Fruit fly (Drosophila melanogaster) whole organism: ENCODE data around the gene CG13601.

Experiments used
- CG8478 ChIP-seq: fragments of >200 bp; optimal IDR thresholded peaks from 2 replicates; lab custom pipeline; 2018; ENCODE audit warnings: inconsistent platforms
- Dll ChIP-seq: fragments of >200 bp; optimal IDR thresholded peaks from 2 replicates; lab custom pipeline; 2017
- EcR ChIP-seq, 2 experiments: fragments of >200 bp; optimal IDR thresholded peaks; 2 replicates each; lab custom pipeline; 2017; ENCODE audit warnings: missing biosample characterization in 2 of 2, missing genetic modification characterization in 2 of 2, missing genetic modification reagents in 2 of 2
- pan ChIP-seq: fragments of >200 bp; optimal IDR thresholded peaks from 2 replicates; lab custom pipeline; 2017
- psq ChIP-seq: fragments of >200 bp; optimal IDR thresholded peaks from 2 replicates; lab custom pipeline; 2017
- usp ChIP-seq: fragments of >200 bp; optimal IDR thresholded peaks from 2 replicates; lab custom pipeline; 2017; ENCODE audit warnings: missing biosample characterization, missing genetic modification characterization, mixed read lengths

Gene CG13601

dm6 chr3R:23927429-23927828 lies at the start of gene CG13601:
Gene CG13601, minus strand, starts transcription at chr3R:23927634.
- TF ChIP-seq psq (lab: Kevin White, UChicago), result no peak
- TF ChIP-seq usp (GFP tag; lab: Kevin White, UChicago), result no peak
- TF ChIP-seq Dll (lab: Kevin White, UChicago), result no peak
- no peak for TF ChIP-seq pan
- TF ChIP-seq EcR (GFP tag; optimal IDR thresholded peaks at IDR 0.05; lab: Kevin White, UChicago), result no peak
- TF ChIP-seq CG8478 (lab: Kevin White, UChicago), result no peak

dm6 chr3R:23971764-23972163 lies 44.3 kb upstream of the CG13601 start:
- TF ChIP-seq pan (no peak), psq (lab: Kevin White, UChicago) (no peak), Dll (lab: Kevin White, UChicago) (no peak), usp (GFP tag; lab: Kevin White, UChicago) (no peak), EcR (GFP tag; optimal IDR thresholded peaks at IDR 0.05; lab: Kevin White, UChicago) (no peak), CG8478 (lab: Kevin White, UChicago) (no peak)

- TF ChIP-seq CG8478 (lab: Kevin White, UChicago), result no peak
- no peak for TF ChIP-seq psq (lab: Kevin White, UChicago)
- no peak for TF ChIP-seq EcR (GFP tag; optimal IDR thresholded peaks at IDR 0.05; lab: Kevin White, UChicago)
- TF ChIP-seq usp (GFP tag; lab: Kevin White, UChicago), result no peak
- TF ChIP-seq pan, result no peak
- TF ChIP-seq Dll (lab: Kevin White, UChicago), result no peak
Observed at dm6 chr3R:23971208-23971607, 43.8 kb upstream of the CG13601 start.

- TF ChIP-seq pan, result no peak
- TF ChIP-seq Dll (lab: Kevin White, UChicago), result no peak
- no peak for TF ChIP-seq usp (GFP tag; lab: Kevin White, UChicago)
- no peak for TF ChIP-seq psq (lab: Kevin White, UChicago)
- TF ChIP-seq CG8478 (lab: Kevin White, UChicago), result no peak
- TF ChIP-seq EcR (GFP tag; optimal IDR thresholded peaks at IDR 0.05; lab: Kevin White, UChicago), result no peak
Observed at dm6 chr3R:23969449-23969848, 42.0 kb upstream of the CG13601 start.

dm6 chr3R:23964913-23965718 lies 37.7 kb upstream of the CG13601 start:
- TF ChIP-seq EcR (GFP tag; optimal IDR thresholded peaks at IDR 0.05; lab: Kevin White, UChicago), result no peak
- no peak for TF ChIP-seq Dll (lab: Kevin White, UChicago)
- no peak for TF ChIP-seq psq (lab: Kevin White, UChicago)
- no peak for TF ChIP-seq pan
- TF ChIP-seq CG8478 (lab: Kevin White, UChicago), result no peak
- TF ChIP-seq usp (GFP tag; lab: Kevin White, UChicago), result no peak

DNA sequence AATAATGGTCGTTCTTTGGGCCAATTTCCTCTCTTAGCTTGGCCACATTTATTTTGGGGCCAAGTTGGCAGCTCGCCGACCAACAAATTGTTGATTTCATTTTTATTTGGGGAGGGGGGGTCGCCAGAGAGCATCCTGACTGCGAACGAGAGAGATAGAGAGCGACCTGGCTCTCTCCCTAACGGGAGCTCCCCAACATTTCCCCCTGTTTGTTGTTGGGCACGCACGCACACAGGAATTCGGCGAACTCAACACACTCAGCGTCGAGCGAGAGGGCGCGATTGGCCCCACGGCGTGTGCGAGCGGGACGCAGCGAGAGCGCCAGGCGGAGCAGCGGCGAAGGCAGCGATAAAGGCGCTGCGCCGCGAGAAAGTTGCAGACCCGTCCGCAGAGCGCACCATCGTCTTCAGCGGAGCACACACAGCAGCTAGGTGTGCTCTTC lies 35.4 kb upstream of the CG13601 start, which contains the start of gene CG31140:
Gene CG31140 (plus strand): TSS at position 400 of the 442 bp plus-strand sequence.
- TF ChIP-seq CG8478 (lab: Kevin White, UChicago) (peak; percentile 59), psq (lab: Kevin White, UChicago) (no peak)

- TF ChIP-seq EcR (GFP tag; optimal IDR thresholded peaks at IDR 0.05; lab: Kevin White, UChicago) (no peak), CG8478 (lab: Kevin White, UChicago) (no peak), usp (GFP tag; lab: Kevin White, UChicago) (no peak), pan (no peak), psq (lab: Kevin White, UChicago) (no peak), Dll (lab: Kevin White, UChicago) (no peak)
Observed at dm6 chr3R:23960865-23961264, 33.4 kb upstream of the CG13601 start.

DNA sequence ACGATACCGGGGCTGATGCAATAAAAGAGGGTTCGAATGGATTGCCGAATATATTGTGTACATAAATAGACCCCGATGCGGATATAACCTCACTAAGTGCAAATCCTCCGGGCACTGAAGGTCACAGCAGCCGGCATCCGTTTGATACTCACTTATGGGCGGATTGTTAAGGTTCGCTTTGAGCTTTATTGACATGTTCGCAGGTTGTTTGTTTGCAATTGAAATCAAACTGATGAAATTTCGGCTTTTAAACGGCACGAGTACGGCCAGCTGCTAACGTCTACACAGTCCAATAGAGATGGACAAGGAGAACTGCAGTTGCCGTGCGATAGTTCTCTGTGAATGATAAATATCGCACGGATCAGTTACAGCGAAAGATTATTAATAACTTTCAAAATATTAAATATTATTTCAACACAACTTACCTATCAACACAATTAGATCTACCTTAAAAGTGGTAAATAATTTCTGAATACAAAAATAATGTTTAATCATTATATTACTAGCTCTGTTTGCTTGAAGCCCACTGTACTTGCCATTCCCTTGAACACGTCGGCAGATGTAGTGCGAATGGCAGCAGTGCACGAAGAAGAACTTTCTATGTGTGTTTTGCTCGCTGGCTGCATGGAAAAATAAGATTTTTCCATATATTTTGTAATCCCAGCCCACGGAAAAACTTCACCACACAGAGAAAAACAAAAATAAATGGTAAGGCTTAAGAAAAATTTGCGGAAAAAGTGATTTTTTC lies 30.8 kb upstream of the CG13601 start, which contains the start of the genes GluProRS and AP-1sigma:
Gene GluProRS (minus strand): TSS at position 301 of the 748 bp plus-strand sequence.
Gene AP-1sigma (plus strand): TSS at position 561 of the 748 bp plus-strand sequence.
- TF ChIP-seq usp (GFP tag; lab: Kevin White, UChicago) (no peak), CG8478 (lab: Kevin White, UChicago) (no peak), psq (lab: Kevin White, UChicago) (no peak), Dll (lab: Kevin White, UChicago) (no peak), pan (no peak), EcR (GFP tag; optimal IDR thresholded peaks at IDR 0.05; lab: Kevin White, UChicago) (no peak)

- TF ChIP-seq psq (lab: Kevin White, UChicago), result no peak
- TF ChIP-seq pan, result no peak
- TF ChIP-seq Dll (lab: Kevin White, UChicago), result no peak
- TF ChIP-seq EcR (GFP tag; optimal IDR thresholded peaks at IDR 0.05; lab: Kevin White, UChicago), result no peak
- TF ChIP-seq CG8478 (lab: Kevin White, UChicago), result no peak
- no peak for TF ChIP-seq usp (GFP tag; lab: Kevin White, UChicago)
Observed at dm6 chr3R:23955380-23955779, 27.9 kb upstream of the CG13601 start.

DNA sequence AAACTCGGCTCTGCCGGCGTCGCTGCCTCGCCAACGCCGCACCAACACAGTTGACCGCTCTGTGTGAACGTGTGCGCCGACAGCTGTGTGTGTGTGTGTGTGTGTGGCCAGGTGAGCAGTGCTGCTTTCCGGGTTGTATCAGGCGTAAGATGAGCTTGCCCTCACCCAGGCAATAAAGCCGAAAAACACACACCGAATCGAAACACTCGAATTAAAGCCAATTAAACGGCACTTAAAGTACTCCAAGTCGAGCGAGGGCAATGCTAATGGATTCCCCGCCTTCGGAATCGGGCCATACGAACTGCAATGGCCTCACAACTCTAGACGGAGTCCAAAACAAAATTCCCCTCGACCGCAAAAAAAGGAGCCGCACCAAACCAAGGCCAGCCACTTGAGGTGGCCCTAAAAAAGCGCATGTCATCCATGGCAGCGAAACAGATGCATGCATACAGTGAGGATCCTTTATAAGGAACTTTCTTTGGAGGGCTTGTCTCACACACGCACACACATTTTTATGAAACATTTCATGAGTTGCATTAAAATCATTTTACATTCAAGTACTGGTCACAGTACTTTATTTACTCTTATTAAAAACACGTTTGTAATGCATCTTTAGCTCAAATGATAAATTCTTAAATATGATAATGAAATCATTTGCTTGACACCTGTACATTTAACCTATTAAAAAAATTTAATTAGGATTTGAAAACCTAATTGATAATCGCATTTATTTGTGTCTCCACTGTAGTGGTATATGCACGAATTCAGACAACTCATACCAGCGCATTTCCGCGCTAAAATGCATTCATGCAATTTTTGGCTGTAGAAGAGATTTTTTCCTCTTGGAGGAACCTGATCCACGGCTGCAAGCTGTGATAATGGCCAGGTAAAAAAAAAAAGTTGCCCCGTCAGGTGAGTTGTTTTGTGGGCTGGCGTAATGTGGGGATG lies 21.3 kb upstream of the CG13601 start:
- peak; percentile 56 for TF ChIP-seq Dll (lab: Kevin White, UChicago)
- TF ChIP-seq usp (GFP tag; lab: Kevin White, UChicago), result no peak

- TF ChIP-seq EcR (GFP tag; optimal IDR thresholded peaks at IDR 0.05; lab: Kevin White, UChicago), result no peak
- no peak for TF ChIP-seq usp (GFP tag; lab: Kevin White, UChicago)
- no peak for TF ChIP-seq psq (lab: Kevin White, UChicago)
- no peak for TF ChIP-seq pan
- no peak for TF ChIP-seq Dll (lab: Kevin White, UChicago)
- TF ChIP-seq CG8478 (lab: Kevin White, UChicago), result no peak
Observed at dm6 chr3R:23948324-23948465, 20.8 kb upstream of the CG13601 start, which contains the start of gene CG12268. Gene CG12268, minus strand, starts transcription at chr3R:23948424.
